Worm (Caenorhabditis elegans) whole organism, mixed stage, embryonic: ENCODE results near the gene rips-1.

Source experiments
- ham-2 ChIP-seq: fragments of 200-800 bp; sonication (Bioruptor generic); optimal IDR thresholded peaks from 2 replicates; lab custom pipeline; 2018; ENCODE audit warnings: mild to moderate bottlenecking, missing genetic modification characterization, missing compliant biosample characterization
- mep-1 ChIP-seq: fragments of 150-350 bp; optimal IDR thresholded peaks from 2 replicates; lab custom pipeline; 2017; ENCODE audit warnings: missing biosample characterization, missing genetic modification reagents, missing genetic modification characterization, inconsistent platforms
- nhr-12 ChIP-seq: fragments of 150-350 bp; optimal IDR thresholded peaks from 2 replicates; lab custom pipeline; 2014; ENCODE audit warnings: missing biosample characterization, missing genetic modification characterization
- nhr-2 ChIP-seq: fragments of 150-350 bp; optimal IDR thresholded peaks from 2 replicates; lab custom pipeline; 2014; ENCODE audit warnings: missing biosample characterization, missing genetic modification characterization
- nhr-237 ChIP-seq: fragments of 150-350 bp; optimal IDR thresholded peaks from 2 replicates; lab custom pipeline; 2014; ENCODE audit warnings: missing biosample characterization, missing genetic modification characterization
- pha-4 ChIP-seq: fragments of 150-350 bp; optimal IDR thresholded peaks from 2 replicates; lab custom pipeline; 2018; ENCODE audit warnings: missing biosample characterization, missing genetic modification reagents, missing genetic modification characterization

- TF ChIP-seq ham-2 (GFP tag; lab: Kevin White, UChicago) (no peak), nhr-2 (tag; lab: Kevin White, UChicago) (no peak), nhr-237 (tag; lab: Kevin White, UChicago) (no peak), pha-4 (no peak), mep-1 (tag; lab: Kevin White, UChicago) (no peak), nhr-12 (tag; lab: Kevin White, UChicago) (no peak)
Measured at ce11 chrV:3788538-3788937, 16.7 kb downstream of the rips-1 start.
